Worm (Caenorhabditis elegans): ENCODE data around the gene R160.10.
"Not testable (repeated sequence)": the region's sequence is repeated elsewhere in the genome, so short reads cannot be mapped to it uniquely, and the experiment has no call there.

- not testable (repeated sequence) for TF ChIP-seq ref-1 (GFP tag; conservative IDR thresholded peaks at IDR 0.05); ztf-23 (GFP tag; IDR thresholded peaks at IDR 0.05); flt-1 (GFP tag; IDR thresholded peaks at IDR 0.05); ztf-29 (GFP tag; IDR thresholded peaks at IDR 0.05); med-1 (GFP tag; optimal IDR thresholded peaks at IDR 0.05; ENCODE audit: insufficient read depth); cog-1 (tag; optimal IDR thresholded peaks at IDR 0.05); klf-2 (GFP tag; conservative IDR thresholded peaks at IDR 0.05)
Observed at ce11 chrX:4335950-4336349, 31.4 kb downstream of the R160.10 start, which contains the start of gene cst-2.

All from whole organism, midembryonic.